Worm (Caenorhabditis elegans) whole organism, mixed stage, embryonic: ENCODE data around the gene clec-204.

Experiments
- M03D4.4 ChIP-seq: sonication (generic microtip); optimal IDR thresholded peaks from 2 replicates; lab custom pipeline; 2017; ENCODE audit warnings: mild to moderate bottlenecking, missing genetic modification characterization, missing compliant biosample characterization
- bed-3 ChIP-seq: fragments of 200-800 bp; sonication (Bioruptor generic); optimal IDR thresholded peaks from 3 replicates; lab custom pipeline; 2018; ENCODE audit warnings: mild to moderate bottlenecking, missing genetic modification characterization, moderate library complexity, missing compliant biosample characterization
- blmp-1 ChIP-seq: fragments of 150-350 bp; optimal IDR thresholded peaks from 2 replicates; lab custom pipeline; 2014; ENCODE audit warnings: missing biosample characterization, missing genetic modification characterization
- ceh-39 ChIP-seq: fragments of 150-350 bp; optimal IDR thresholded peaks from 2 replicates; lab custom pipeline; 2014; ENCODE audit warnings: missing biosample characterization, missing genetic modification characterization
- ceh-43 ChIP-seq: fragments of 200-800 bp; sonication (Bioruptor generic); optimal IDR thresholded peaks from 2 replicates; lab custom pipeline; 2018; ENCODE audit warnings: mild to moderate bottlenecking, missing genetic modification characterization, moderate library complexity, missing compliant biosample characterization
- ceh-83 ChIP-seq: fragments of 200-800 bp; sonication (Bioruptor generic); optimal IDR thresholded peaks from 2 replicates; lab custom pipeline; 2018; ENCODE audit warnings: mild to moderate bottlenecking, missing genetic modification characterization, missing compliant biosample characterization
- ces-1 ChIP-seq: fragments of 150-350 bp; optimal IDR thresholded peaks from 2 replicates; lab custom pipeline; 2014; ENCODE audit warnings: missing biosample characterization, missing genetic modification reagents, missing genetic modification characterization
- cnd-1 ChIP-seq: fragments of 200-800 bp; sonication (Bioruptor generic); optimal IDR thresholded peaks from 2 replicates; lab custom pipeline; 2018; ENCODE audit warnings: mild to moderate bottlenecking, missing genetic modification characterization, missing compliant biosample characterization
- drap-1 ChIP-seq: fragments of 200-800 bp; sonication (Bioruptor generic); optimal IDR thresholded peaks from 3 replicates; lab custom pipeline; 2018; ENCODE audit warnings: mild to moderate bottlenecking, missing genetic modification characterization, missing compliant biosample characterization
- elt-1 ChIP-seq: sonication (generic microtip); optimal IDR thresholded peaks from 2 replicates; lab custom pipeline; 2017; ENCODE audit warnings: missing genetic modification characterization, mild to moderate bottlenecking, missing compliant biosample characterization, antibody characterized with exemption, moderate library complexity, borderline replicate concordance; ENCODE audit not compliant: insufficient read depth
- elt-3 ChIP-seq: fragments of 150-350 bp; optimal IDR thresholded peaks from 2 replicates; lab custom pipeline; 2014; ENCODE audit warnings: missing biosample characterization, missing genetic modification characterization
- ham-2 ChIP-seq: fragments of 200-800 bp; sonication (Bioruptor generic); optimal IDR thresholded peaks from 2 replicates; lab custom pipeline; 2018; ENCODE audit warnings: mild to moderate bottlenecking, missing genetic modification characterization, missing compliant biosample characterization
- hlh-1 ChIP-seq: fragments of 150-350 bp; optimal IDR thresholded peaks from 2 replicates; lab custom pipeline; 2014; ENCODE audit warnings: missing biosample characterization, missing genetic modification reagents, missing genetic modification characterization
- lin-13 ChIP-seq: fragments of 150-350 bp; optimal IDR thresholded peaks from 2 replicates; lab custom pipeline; 2014; ENCODE audit warnings: missing biosample characterization, missing genetic modification characterization
- lin-32 ChIP-seq: fragments of 200-800 bp; sonication (Bioruptor generic); optimal IDR thresholded peaks from 2 replicates; lab custom pipeline; 2018; ENCODE audit warnings: mild to moderate bottlenecking, missing genetic modification characterization, missing compliant biosample characterization
- lsy-2 ChIP-seq: fragments of 150-350 bp; optimal IDR thresholded peaks from 2 replicates; lab custom pipeline; 2014; ENCODE audit warnings: missing biosample characterization, missing genetic modification characterization
- mab-5 ChIP-seq: fragments of 150-350 bp; optimal IDR thresholded peaks from 2 replicates; lab custom pipeline; 2014; ENCODE audit warnings: missing biosample characterization, missing genetic modification characterization
- mep-1 ChIP-seq: fragments of 150-350 bp; optimal IDR thresholded peaks from 2 replicates; lab custom pipeline; 2017; ENCODE audit warnings: missing biosample characterization, missing genetic modification reagents, missing genetic modification characterization, inconsistent platforms
- mls-2 ChIP-seq: sonication (generic microtip); optimal IDR thresholded peaks from 2 replicates; lab custom pipeline; 2016; ENCODE audit warnings: mild to moderate bottlenecking, missing genetic modification characterization, moderate library complexity, missing compliant biosample characterization
- nhr-2 ChIP-seq: fragments of 150-350 bp; optimal IDR thresholded peaks from 2 replicates; lab custom pipeline; 2014; ENCODE audit warnings: missing biosample characterization, missing genetic modification characterization
- nhr-237 ChIP-seq: fragments of 150-350 bp; optimal IDR thresholded peaks from 2 replicates; lab custom pipeline; 2014; ENCODE audit warnings: missing biosample characterization, missing genetic modification characterization
- nhr-28 ChIP-seq: fragments of 150-350 bp; optimal IDR thresholded peaks from 2 replicates; lab custom pipeline; 2014; ENCODE audit warnings: missing biosample characterization, missing genetic modification characterization
- nhr-76 ChIP-seq: sonication (generic microtip); optimal IDR thresholded peaks from 2 replicates; lab custom pipeline; 2017; ENCODE audit warnings: missing biosample characterization, missing genetic modification characterization
- pha-4 ChIP-seq: fragments of 150-350 bp; optimal IDR thresholded peaks from 2 replicates; lab custom pipeline; 2018; ENCODE audit warnings: missing biosample characterization, missing genetic modification reagents, missing genetic modification characterization
- sem-2 ChIP-seq: fragments of 200-800 bp; sonication (Bioruptor generic); optimal IDR thresholded peaks from 2 replicates; lab custom pipeline; 2018; ENCODE audit warnings: mild to moderate bottlenecking, missing genetic modification characterization, missing compliant biosample characterization
- snpc-4 ChIP-seq: fragments of 150-350 bp; optimal IDR thresholded peaks from 2 replicates; lab custom pipeline; 2014; ENCODE audit warnings: missing biosample characterization, missing genetic modification characterization
- unc-120 ChIP-seq: sonication (generic microtip); optimal IDR thresholded peaks from 2 replicates; lab custom pipeline; 2017; ENCODE audit warnings: missing genetic modification characterization, missing compliant biosample characterization; ENCODE audit not compliant: poor library complexity, severe bottlenecking
- unc-39 ChIP-seq: fragments of 150-350 bp; optimal IDR thresholded peaks from 2 replicates; lab custom pipeline; 2014; ENCODE audit warnings: missing biosample characterization, missing genetic modification characterization
- unc-62 ChIP-seq: fragments of 150-350 bp; optimal IDR thresholded peaks from 2 replicates; lab custom pipeline; 2014; ENCODE audit warnings: missing biosample characterization, missing genetic modification reagents, missing genetic modification characterization
- zip-8 ChIP-seq: fragments of 150-350 bp; optimal IDR thresholded peaks from 2 replicates; lab custom pipeline; 2014; ENCODE audit warnings: missing biosample characterization, missing genetic modification characterization

Gene clec-204

ce11 chrV:1767427-1767826, 10.5 kb downstream of the clec-204 start:
- TF ChIP-seq lsy-2 (tag; lab: Kevin White, UChicago), result no peak
- no peak for TF ChIP-seq cnd-1 (tag; lab: Kevin White, UChicago)
- no peak for TF ChIP-seq elt-3 (tag; lab: Kevin White, UChicago)
- TF ChIP-seq ceh-39 (tag; lab: Kevin White, UChicago), result no peak
- TF ChIP-seq ceh-83 (GFP tag; lab: Kevin White, UChicago), result no peak
- TF ChIP-seq nhr-28 (tag; lab: Kevin White, UChicago), result no peak
- no peak for TF ChIP-seq mab-5
- no peak for TF ChIP-seq elt-1 (tag; lab: Kevin White, UChicago)
- no peak for TF ChIP-seq nhr-237 (tag; lab: Kevin White, UChicago)
- no peak for TF ChIP-seq ces-1 (GFP tag; lab: Kevin White, UChicago)
- no peak for TF ChIP-seq M03D4.4 (tag; lab: Kevin White, UChicago)
- no peak for TF ChIP-seq sem-2 (GFP tag; lab: Kevin White, UChicago)
- no peak for TF ChIP-seq lin-13 (tag; lab: Kevin White, UChicago)
- no peak for TF ChIP-seq mep-1 (tag; lab: Kevin White, UChicago)
- no peak for TF ChIP-seq zip-8 (tag; lab: Kevin White, UChicago)
- TF ChIP-seq lin-32 (GFP tag; lab: Kevin White, UChicago), result no peak
- no peak for TF ChIP-seq nhr-76 (tag; lab: Kevin White, UChicago)
- no peak for TF ChIP-seq blmp-1 (tag; lab: Kevin White, UChicago)

- TF ChIP-seq lin-13 (tag; lab: Kevin White, UChicago), result no peak
- peak; percentile 13 for TF ChIP-seq elt-1 (tag; lab: Kevin White, UChicago)
- peak; percentile 23 for TF ChIP-seq unc-120
Observed at ce11 chrV:1771727-1772126, 14.8 kb downstream of the clec-204 start, which contains the start of gene dhs-13. TSS of gene dhs-13 (minus strand) at chrV:1771734.

- TF ChIP-seq unc-62 (no peak), sem-2 (GFP tag; lab: Kevin White, UChicago) (no peak), ceh-39 (tag; lab: Kevin White, UChicago) (no peak), ceh-43 (no peak), ceh-83 (GFP tag; lab: Kevin White, UChicago) (no peak), pha-4 (tag; lab: Kevin White, UChicago) (no peak), ces-1 (GFP tag; lab: Kevin White, UChicago) (no peak), snpc-4 (no peak), nhr-237 (tag; lab: Kevin White, UChicago) (no peak), mls-2 (tag; lab: Kevin White, UChicago) (no peak), nhr-2 (no peak), lin-32 (GFP tag; lab: Kevin White, UChicago) (no peak), cnd-1 (tag; lab: Kevin White, UChicago) (no peak), drap-1 (GFP tag; lab: Kevin White, UChicago) (no peak), nhr-28 (tag; lab: Kevin White, UChicago) (no peak)
- TF ChIP-seq, all 35 proteins: peak for 0
Observed at ce11 chrV:1773120-1773519, 16.2 kb downstream of the clec-204 start.

ce11 chrV:1774874-1775589, 18.1 kb downstream of the clec-204 start, which contains the start of gene F36H9.7:
TSS of gene F36H9.7 (minus strand) at chrV:1774924.
- TF ChIP-seq ces-1 (GFP tag; lab: Kevin White, UChicago) (peak; percentile 78), mep-1 (tag; lab: Kevin White, UChicago) (no peak), unc-120 (no peak), ceh-43 (no peak)

- no peak for TF ChIP-seq ham-2 (GFP tag; lab: Kevin White, UChicago)
- no peak for TF ChIP-seq ces-1 (GFP tag; lab: Kevin White, UChicago)
- no peak for TF ChIP-seq bed-3 (GFP tag; lab: Kevin White, UChicago)
- no peak for TF ChIP-seq unc-39
- no peak for TF ChIP-seq elt-3 (tag; lab: Kevin White, UChicago)
- no peak for TF ChIP-seq hlh-1 (tag; lab: Kevin White, UChicago)
- TF ChIP-seq mep-1 (tag; lab: Kevin White, UChicago), result no peak
- TF ChIP-seq lin-32 (GFP tag; lab: Kevin White, UChicago), result no peak
- no peak for TF ChIP-seq blmp-1 (tag; lab: Kevin White, UChicago)
- no peak for TF ChIP-seq nhr-237 (tag; lab: Kevin White, UChicago)
- TF ChIP-seq, all 35 proteins: peak for 0
Observed at ce11 chrV:1779136-1779535, 22.2 kb downstream of the clec-204 start, which contains the start of gene F36H9.4. TSS of gene F36H9.4 (minus strand) at chrV:1779236.
